Worm (Caenorhabditis elegans): ENCODE results near the gene nrde-3.

ce11 chrX:348141-348540 is 23.9 kb upstream of the nrde-3 start:
- TF ChIP-seq nhr-237 (tag; optimal IDR thresholded peaks at IDR 0.05) (no peak), hlh-1 (tag; optimal IDR thresholded peaks at IDR 0.05) (no peak), nhr-28 (tag; optimal IDR thresholded peaks at IDR 0.05) (no peak), nhr-12 (tag; optimal IDR thresholded peaks at IDR 0.05) (no peak), lin-13 (tag; optimal IDR thresholded peaks at IDR 0.05) (no peak), mep-1 (tag; optimal IDR thresholded peaks at IDR 0.05) (peak; percentile 2), pha-4 (tag; optimal IDR thresholded peaks at IDR 0.05) (no peak), ces-1 (GFP tag; optimal IDR thresholded peaks at IDR 0.05) (peak; percentile 12), mab-5 (tag; optimal IDR thresholded peaks at IDR 0.05) (no peak)

Measured in whole organism, mixed stage, embryonic.